Worm (Caenorhabditis elegans): Measurements from ENCODE around the gene dyf-13.

dyf-13 gene

DNA sequence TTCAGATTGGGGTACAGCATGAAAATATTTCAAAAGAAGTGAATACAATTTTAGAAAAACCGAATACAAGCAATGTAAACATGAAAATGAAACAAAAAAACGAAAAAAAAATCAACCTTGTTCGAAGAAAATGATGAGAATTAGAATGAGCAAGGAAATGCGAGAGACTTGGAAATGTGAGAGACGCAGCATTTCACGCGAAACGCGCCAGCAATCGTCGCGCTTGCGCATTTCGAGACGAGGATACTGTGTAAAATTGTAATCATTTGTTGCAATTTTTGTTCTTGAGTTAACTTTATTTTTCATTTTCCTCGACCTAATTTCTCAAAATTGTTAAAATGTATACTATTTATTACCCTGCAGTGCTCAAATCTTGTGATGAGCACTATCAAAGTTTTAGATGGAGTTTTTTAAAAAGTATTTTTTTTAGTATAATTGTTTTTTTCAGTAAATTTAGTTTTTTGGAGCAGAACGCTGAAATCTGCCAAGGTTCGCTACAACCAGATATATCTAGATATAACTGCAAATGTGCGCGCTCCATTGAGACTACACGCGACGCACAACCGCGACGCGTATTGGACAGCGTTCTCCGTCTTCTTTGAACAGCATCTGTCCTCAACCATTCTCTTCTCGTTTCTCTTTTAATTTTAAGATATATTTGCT lies 19.1 kb downstream of the dyf-13 start, which contains the start of gene fust-1 (continued):
- peak; percentile 72 for TF ChIP-seq vab-15 (tag; optimal IDR thresholded peaks at IDR 0.05)

DNA sequence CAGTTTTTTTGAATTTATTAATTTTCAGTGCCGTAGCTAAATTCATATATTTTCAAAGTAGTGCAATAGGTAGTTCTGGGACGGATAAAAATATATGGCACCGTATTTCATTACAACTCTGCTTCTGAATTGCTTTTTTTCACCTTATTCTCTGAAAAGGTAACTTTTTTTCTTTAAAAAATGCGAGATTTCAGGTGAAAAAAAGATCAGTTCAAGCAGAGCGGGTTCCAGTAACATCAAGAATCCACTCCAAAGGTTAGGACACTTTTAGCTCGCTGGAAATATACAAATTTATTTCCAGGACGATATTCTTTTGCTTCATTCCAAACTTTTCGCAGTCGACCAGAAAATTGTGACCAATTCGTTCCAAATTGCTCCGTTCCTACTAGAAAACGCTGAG lies 23.1 kb downstream of the dyf-13 start, which contains the start of gene T07F8.1:
T07F8.1 (plus strand) TSS at position 301 of the 400 bp plus-strand sequence.
- no peak for TF ChIP-seq Y116A8C.19 (tag; optimal IDR thresholded peaks at IDR 0.05; ENCODE audit: borderline replicate concordance)
- TF ChIP-seq zip-4 (GFP tag; optimal IDR thresholded peaks at IDR 0.05): no peak
- TF ChIP-seq vab-15 (tag; optimal IDR thresholded peaks at IDR 0.05): no peak
- no peak for TF ChIP-seq tlp-1 (tag; optimal IDR thresholded peaks at IDR 0.05)
- TF ChIP-seq lin-39 (tag; optimal IDR thresholded peaks at IDR 0.05): no peak
- TF ChIP-seq ets-5 (GFP tag; IDR thresholded peaks at IDR 0.05): no peak
- no peak for TF ChIP-seq ceh-63 (GFP tag; optimal IDR thresholded peaks at IDR 0.05)
- TF ChIP-seq unc-30 (tag; optimal IDR thresholded peaks at IDR 0.05): no peak
- no peak for TF ChIP-seq tbx-2 (tag; optimal IDR thresholded peaks at IDR 0.05)
- TF ChIP-seq fkh-4 (tag; optimal IDR thresholded peaks at IDR 0.05; ENCODE audit: borderline replicate concordance): no peak
- no peak for TF ChIP-seq nhr-85 (tag)
- no peak for TF ChIP-seq nhr-12 (tag; optimal IDR thresholded peaks at IDR 0.05)
- TF ChIP-seq nhr-76 (tag; optimal IDR thresholded peaks at IDR 0.05): no peak
- TF ChIP-seq egl-27 (tag; optimal IDR thresholded peaks at IDR 0.05): no peak
- no peak for TF ChIP-seq sox-4 (tag; optimal IDR thresholded peaks at IDR 0.05)
- TF ChIP-seq unc-130 (tag; optimal IDR thresholded peaks at IDR 0.05): no peak

DNA sequence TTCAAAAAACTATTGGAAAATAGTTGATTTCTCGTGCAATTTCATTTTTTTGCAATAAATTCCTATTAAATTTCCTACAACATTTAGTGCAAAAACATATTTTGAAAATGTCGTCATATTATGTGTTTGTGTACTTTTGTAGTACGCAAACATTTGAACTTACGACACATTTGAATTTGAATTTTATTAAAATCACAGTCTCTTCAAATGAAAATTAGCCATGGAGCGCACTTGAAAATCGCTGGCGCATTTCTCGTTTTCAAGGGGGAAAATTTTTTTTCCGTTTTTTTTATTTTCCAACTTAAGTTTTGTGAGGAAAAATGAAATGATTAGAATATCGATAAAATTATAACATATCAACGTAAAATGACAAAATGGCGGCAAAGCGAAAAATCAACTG lies 23.6 kb downstream of the dyf-13 start:
- TF ChIP-seq ama-1 (optimal IDR thresholded peaks at IDR 0.05): no peak
- peak in 1 of 2 experiments; percentile 82 for TF ChIP-seq lin-35 (GFP tag; optimal IDR thresholded peaks at IDR 0.05)
- no peak for TF ChIP-seq ceh-63 (GFP tag; optimal IDR thresholded peaks at IDR 0.05)
- no peak for TF ChIP-seq nhr-77 (tag; optimal IDR thresholded peaks at IDR 0.05)
- no peak for TF ChIP-seq rnt-1 (tag; optimal IDR thresholded peaks at IDR 0.05)
- TF ChIP-seq nhr-237 (tag; optimal IDR thresholded peaks at IDR 0.05): no peak
- TF ChIP-seq nhr-20 (tag; optimal IDR thresholded peaks at IDR 0.05): peak; percentile 56
- peak; percentile 30; the same call in 1 of the 2 replicates for TF ChIP-seq nhr-19 (GFP tag; conservative IDR thresholded peaks at IDR 0.05)
- no peak for TF ChIP-seq zip-4 (GFP tag; optimal IDR thresholded peaks at IDR 0.05)
- TF ChIP-seq zag-1 (tag; optimal IDR thresholded peaks at IDR 0.05): no peak
- no peak for TF ChIP-seq lin-13 (GFP tag; optimal IDR thresholded peaks at IDR 0.05)
- no peak for TF ChIP-seq hlh-17 (GFP tag; optimal IDR thresholded peaks at IDR 0.05; ENCODE audit: borderline replicate concordance)
- no peak for TF ChIP-seq ceh-88 (GFP tag; IDR thresholded peaks at IDR 0.05)
- no peak for TF ChIP-seq fkh-10 (GFP tag; optimal IDR thresholded peaks at IDR 0.05)
- peak; percentile 55 for TF ChIP-seq nhr-47 (tag; optimal IDR thresholded peaks at IDR 0.05)
- no peak for TF ChIP-seq sptf-1 (tag; optimal IDR thresholded peaks at IDR 0.05)
- TF ChIP-seq ces-1 (GFP tag; optimal IDR thresholded peaks at IDR 0.05): no peak
- no peak for TF ChIP-seq efl-3 (GFP tag; optimal IDR thresholded peaks at IDR 0.05)
- TF ChIP-seq aha-1 (tag; optimal IDR thresholded peaks at IDR 0.05): no peak
- no peak for TF ChIP-seq fkh-8 (tag; optimal IDR thresholded peaks at IDR 0.05)
- peak; percentile 75 to 86 for TF ChIP-seq lsy-2 (tag; optimal IDR thresholded peaks at IDR 0.05)
- TF ChIP-seq C04F5.9 (tag; optimal IDR thresholded peaks at IDR 0.05): no peak
- no peak for TF ChIP-seq fkh-4 (tag; optimal IDR thresholded peaks at IDR 0.05; ENCODE audit: borderline replicate concordance)
- no peak for TF ChIP-seq jun-1 (tag; optimal IDR thresholded peaks at IDR 0.05)
- TF ChIP-seq ceh-8 (GFP tag; optimal IDR thresholded peaks at IDR 0.05): no peak
- no peak for TF ChIP-seq fos-1 (tag; optimal IDR thresholded peaks at IDR 0.05)
- no peak for TF ChIP-seq nhr-90 (tag; optimal IDR thresholded peaks at IDR 0.05; ENCODE audit: poor library complexity)
- peak; percentile 82 for TF ChIP-seq hpl-2 (GFP tag; optimal IDR thresholded peaks at IDR 0.05)
- no peak for TF ChIP-seq tbx-2 (tag; optimal IDR thresholded peaks at IDR 0.05)
- TF ChIP-seq egl-27 (tag; optimal IDR thresholded peaks at IDR 0.05): no peak
- TF ChIP-seq blmp-1 (tag; optimal IDR thresholded peaks at IDR 0.05): no peak
- peak; percentile 19 for TF ChIP-seq xbp-1 (tag; optimal IDR thresholded peaks at IDR 0.05)
- TF ChIP-seq unc-30 (tag; optimal IDR thresholded peaks at IDR 0.05): no peak
- no peak for TF ChIP-seq C34B4.2 (tag; optimal IDR thresholded peaks at IDR 0.05)
- TF ChIP-seq elt-3 (tag; optimal IDR thresholded peaks at IDR 0.05): no peak
- peak; percentile 51 for TF ChIP-seq dsc-1 (tag; optimal IDR thresholded peaks at IDR 0.05)
- TF ChIP-seq lin-14 (GFP tag; optimal IDR thresholded peaks at IDR 0.05): peak; percentile 50
- no peak for TF ChIP-seq sox-4 (tag; optimal IDR thresholded peaks at IDR 0.05)
- no peak for TF ChIP-seq ztf-4 (tag; optimal IDR thresholded peaks at IDR 0.05)

Data from whole organism, L1 larva.